Fruit fly (Drosophila melanogaster) whole organism, wandering third instar larva: Measurements from ENCODE around the gene CG31360.

Experiments used
- CG32264 ChIP-seq: fragments of 200-800 bp; sonication (Bioruptor generic); optimal IDR thresholded peaks from 2 replicates; lab custom pipeline; 2016; ENCODE audit warnings: missing biosample characterization, missing genetic modification characterization
- Dif ChIP-seq: fragments of 200-275, 200-300 bp; sonication (Bioruptor generic); optimal IDR thresholded peaks from 2 replicates; lab custom pipeline; 2018; ENCODE audit warnings: missing biosample characterization, missing genetic modification characterization; ENCODE audit not compliant: partially characterized antibody
- Hr78 ChIP-seq: fragments of >200 bp; optimal IDR thresholded peaks from 2 replicates; lab custom pipeline; 2017; ENCODE audit warnings: missing biosample characterization, missing genetic modification characterization
- Myc ChIP-seq: fragments of >200 bp; optimal IDR thresholded peaks from 2 replicates; lab custom pipeline; 2017
- N ChIP-seq: fragments of >200 bp; optimal IDR thresholded peaks from 2 replicates; lab custom pipeline; 2018; ENCODE audit warnings: missing biosample characterization, missing external identifiers, missing genetic modification characterization
- br ChIP-seq: fragments of 200-800 bp; sonication (Bioruptor generic); optimal IDR thresholded peaks from 2 replicates; lab custom pipeline; 2016; ENCODE audit warnings: missing biosample characterization, missing genetic modification characterization
- dmrt93B ChIP-seq: fragments of 200-800 bp; sonication (Bioruptor generic); optimal IDR thresholded peaks from 2 replicates; lab custom pipeline; 2018; ENCODE audit warnings: missing biosample characterization, mild to moderate bottlenecking, missing genetic modification characterization
- fru ChIP-seq: fragments of 200-800 bp; sonication (Bioruptor generic); optimal IDR thresholded peaks from 3 replicates; lab custom pipeline; 2016; ENCODE audit warnings: missing biosample characterization, mild to moderate bottlenecking, missing genetic modification characterization
- h ChIP-seq: fragments of 200-800 bp; sonication (Bioruptor generic); optimal IDR thresholded peaks from 3 replicates; lab custom pipeline; 2016; ENCODE audit warnings: missing biosample characterization, mild to moderate bottlenecking, missing genetic modification characterization
- lola ChIP-seq: fragments of >200 bp; optimal IDR thresholded peaks from 2 replicates; lab custom pipeline; 2017; ENCODE audit warnings: missing biosample characterization, missing genetic modification characterization
- psq ChIP-seq: fragments of 200-800 bp; sonication (Bioruptor generic); optimal IDR thresholded peaks from 3 replicates; lab custom pipeline; 2017; ENCODE audit warnings: missing biosample characterization, mild to moderate bottlenecking, missing genetic modification characterization, moderate library complexity
- rgr ChIP-seq: fragments of 200-800 bp; sonication (Bioruptor generic); optimal IDR thresholded peaks from 3 replicates; lab custom pipeline; 2016; ENCODE audit warnings: missing biosample characterization, mild to moderate bottlenecking, missing genetic modification characterization
- usp ChIP-seq: fragments of >200 bp; optimal IDR thresholded peaks from 2 replicates; lab custom pipeline; 2017; ENCODE audit warnings: missing biosample characterization, missing genetic modification characterization

DNA sequence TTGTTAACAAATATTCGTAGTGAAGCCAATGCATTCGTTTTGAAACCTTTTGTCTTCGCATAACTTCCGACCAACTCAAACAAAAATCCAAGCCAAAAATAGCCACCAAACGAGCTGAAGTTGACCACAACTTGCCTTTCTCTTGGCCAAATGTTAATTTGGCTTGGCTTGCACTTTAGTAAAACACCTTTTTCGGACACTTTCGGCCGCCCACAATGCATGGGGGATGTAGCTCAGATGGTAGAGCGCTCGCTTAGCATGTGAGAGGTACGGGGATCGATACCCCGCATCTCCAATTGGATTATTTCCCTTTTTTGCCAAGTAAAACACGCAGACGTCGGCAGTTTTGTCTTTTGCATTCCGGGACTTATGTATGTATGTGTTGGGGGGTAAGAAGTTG is 28.0 kb upstream of the CG31360 start:
- TF ChIP-seq dmrt93B (GFP tag; lab: Kevin White, UChicago) (no peak), Dif (GFP tag; lab: Kevin White, UChicago) (no peak), N (GFP tag; lab: Kevin White, UChicago) (no peak), h (GFP tag; lab: Kevin White, UChicago) (no peak), usp (GFP tag; lab: Kevin White, UChicago) (no peak), fru (GFP tag; lab: Kevin White, UChicago) (no peak), lola (GFP tag; lab: Kevin White, UChicago) (no peak), rgr (GFP tag; lab: Kevin White, UChicago) (no peak), Myc (lab: Kevin White, UChicago) (no peak), CG32264 (GFP tag; lab: Kevin White, UChicago) (no peak), Hr78 (GFP tag; lab: Kevin White, UChicago) (no peak), br (no peak), psq (no peak)
